Worm (Caenorhabditis elegans) whole organism, L4 larva: ENCODE measurements around the gene ndg-4.

Experiments
- D1046.2 ChIP-seq: fragments of 200-800 bp; sonication (Bioruptor generic); IDR thresholded peaks from 2 replicates; pipeline ENCODE4 v1.3.6; 2022; ENCODE audit warnings: missing genetic modification characterization, missing compliant biosample characterization
- F10B5.3 ChIP-seq: sonication (generic microtip); optimal IDR thresholded peaks from 2 replicates; lab custom pipeline; 2016; ENCODE audit warnings: mild to moderate bottlenecking, missing genetic modification characterization, missing compliant biosample characterization
- F49E8.2 ChIP-seq: sonication (generic microtip); optimal IDR thresholded peaks from 2 replicates; lab custom pipeline; 2016; ENCODE audit warnings: missing compliant biosample characterization, mild to moderate bottlenecking, missing genetic modification characterization, borderline replicate concordance
- T26A8.4 ChIP-seq: fragments of 200-800 bp; sonication (Bioruptor generic); IDR thresholded peaks from 2 replicates; pipeline ENCODE4 v1.3.6; 2022; ENCODE audit warnings: missing genetic modification characterization, missing compliant biosample characterization
- Y105C5A.15 ChIP-seq: fragments of 200-800 bp; sonication (Bioruptor generic); IDR thresholded peaks from 2 replicates; pipeline ENCODE4 v1.3.6; 2022; ENCODE audit warnings: missing genetic modification characterization, missing compliant biosample characterization
- Y48G9A.11 ChIP-seq: fragments of 200-800 bp; sonication (Bioruptor generic); IDR thresholded peaks from 2 replicates; pipeline ENCODE4 v1.3.6; 2022; ENCODE audit warnings: missing genetic modification reagents, missing genetic modification characterization, missing compliant biosample characterization
- ZK546.5 ChIP-seq, 2 experiments: sonication (generic microtip); optimal IDR thresholded peaks; 2 replicates each; lab custom pipeline; 2017; ENCODE audit warnings: missing biosample characterization in 2 of 2, missing genetic modification characterization in 2 of 2
- aha-1 ChIP-seq: fragments of 150-350 bp; peaks from one replicate; lab custom pipeline; 2014; ENCODE audit warnings: missing biosample characterization, missing genetic modification characterization
- aly-2 ChIP-seq: sonication (generic microtip); optimal IDR thresholded peaks from 2 replicates; lab custom pipeline; 2018; ENCODE audit warnings: missing biosample characterization, missing genetic modification characterization
- arid-1 ChIP-seq: fragments of 200-800 bp; sonication (Bioruptor generic); conservative IDR thresholded peaks from 2 replicates; pipeline ENCODE4 v1.3.6; 2022; ENCODE audit warnings: missing genetic modification reagents, missing genetic modification characterization, missing compliant biosample characterization
- attf-4 ChIP-seq: sonication (generic microtip); optimal IDR thresholded peaks from 3 replicates; lab custom pipeline; 2017; ENCODE audit warnings: missing biosample characterization, missing genetic modification characterization
- ceh-20 ChIP-seq: fragments of 200-800 bp; sonication (Bioruptor generic); IDR thresholded peaks from 2 replicates; pipeline ENCODE4 v1.3.6; 2022; ENCODE audit warnings: missing genetic modification reagents, missing genetic modification characterization, missing compliant biosample characterization
- ceh-32 ChIP-seq: sonication (generic microtip); optimal IDR thresholded peaks from 2 replicates; lab custom pipeline; 2016; ENCODE audit warnings: mild to moderate bottlenecking, missing genetic modification characterization, missing compliant biosample characterization; ENCODE audit not compliant: poor library complexity
- ceh-44 ChIP-seq: fragments of 200-800 bp; sonication (Bioruptor generic); IDR thresholded peaks from 2 replicates; pipeline ENCODE4 v1.3.6; 2022; ENCODE audit warnings: missing genetic modification reagents, missing genetic modification characterization, missing compliant biosample characterization
- daf-16 ChIP-seq, 3 experiments: sonication (generic microtip); optimal IDR thresholded peaks; 2 replicates each; lab custom pipeline; 2016 to 2017; ENCODE audit warnings: missing genetic modification characterization in 3 of 3, missing genetic modification reagents in 3 of 3, mild to moderate bottlenecking in 2 of 3, missing compliant biosample characterization in 2 of 3, missing biosample characterization in 1 of 3, moderate library complexity in 1 of 3
- daf-19 ChIP-seq: fragments of 200-800 bp; sonication (Bioruptor generic); conservative IDR thresholded peaks from 2 replicates; pipeline ENCODE4 v1.3.6; 2022; ENCODE audit warnings: missing genetic modification characterization, missing compliant biosample characterization
- dmd-6 ChIP-seq: fragments of 200-800 bp; sonication (Bioruptor generic); IDR thresholded peaks from 2 replicates; pipeline ENCODE4 v1.3.6; 2022; ENCODE audit warnings: missing genetic modification reagents, missing genetic modification characterization, missing compliant biosample characterization
- dmd-9 ChIP-seq: fragments of 200-800 bp; sonication (Bioruptor generic); IDR thresholded peaks from 2 replicates; pipeline ENCODE4 v1.3.6; 2022; ENCODE audit warnings: missing genetic modification reagents, missing genetic modification characterization, missing compliant biosample characterization
- fos-1 ChIP-seq: fragments of 150-350 bp; optimal IDR thresholded peaks from 2 replicates; lab custom pipeline; 2014; ENCODE audit warnings: missing biosample characterization, missing genetic modification characterization
- hif-1 ChIP-seq, 2 experiments: sonication (generic microtip); optimal IDR thresholded peaks; 2 replicates each; lab custom pipeline; 2016 to 2017; ENCODE audit warnings: missing compliant biosample characterization in 2 of 2, missing genetic modification characterization in 2 of 2, missing genetic modification reagents in 2 of 2, missing genotype in 2 of 2, mild to moderate bottlenecking in 1 of 2
- hlh-11 ChIP-seq: fragments of 200-800 bp; sonication (Bioruptor generic); optimal IDR thresholded peaks from 2 replicates; lab custom pipeline; 2018; ENCODE audit warnings: mild to moderate bottlenecking, missing genetic modification characterization, missing compliant biosample characterization
- hmg-1.1 ChIP-seq: fragments of 200-800 bp; sonication (Bioruptor generic); IDR thresholded peaks from 2 replicates; pipeline ENCODE4 v1.3.6; 2022; ENCODE audit warnings: missing genetic modification reagents, missing genetic modification characterization, missing compliant biosample characterization
- jun-1 ChIP-seq: fragments of 150-350 bp; optimal IDR thresholded peaks from 2 replicates; lab custom pipeline; 2014; ENCODE audit warnings: missing biosample characterization, missing genetic modification reagents, missing genetic modification characterization
- lim-7 ChIP-seq: fragments of 200-800 bp; sonication (Bioruptor generic); IDR thresholded peaks from 2 replicates; pipeline ENCODE4 v1.3.6; 2022; ENCODE audit warnings: missing genetic modification characterization, missing compliant biosample characterization
- lin-1 ChIP-seq: fragments of 200-800 bp; sonication (Bioruptor generic); IDR thresholded peaks from 2 replicates; pipeline ENCODE4 v1.3.6; 2022; ENCODE audit warnings: missing genetic modification reagents, missing genetic modification characterization, missing compliant biosample characterization
- lin-13 ChIP-seq: fragments of 150-350 bp; optimal IDR thresholded peaks from 2 replicates; lab custom pipeline; 2014; ENCODE audit warnings: missing biosample characterization, missing genetic modification reagents, missing genetic modification characterization
- lin-39 ChIP-seq: fragments of 150-350 bp; optimal IDR thresholded peaks from 2 replicates; lab custom pipeline; 2014; ENCODE audit warnings: missing biosample characterization, missing genetic modification reagents, missing genetic modification characterization
- lsy-2 ChIP-seq, 2 experiments: fragments of 150-350 bp in 1 of 2; sonication (generic microtip) in 1 of 2; optimal IDR thresholded peaks; 2 replicates each; lab custom pipeline; 2014 to 2017; ENCODE audit warnings: missing biosample characterization in 2 of 2, missing genetic modification characterization in 2 of 2
- madf-5 ChIP-seq, 2 experiments: fragments of 200-800 bp; sonication (Bioruptor generic); IDR thresholded peaks; 2 replicates each; pipeline ENCODE4 v1.3.6; 2022; ENCODE audit warnings: missing compliant biosample characterization in 2 of 2, missing genetic modification characterization in 2 of 2
- mdl-1 ChIP-seq, 2 experiments: fragments of 150-350 bp in 1 of 2; sonication (generic microtip) in 1 of 2; optimal IDR thresholded peaks; 2 replicates each; lab custom pipeline; 2014 to 2017; ENCODE audit warnings: missing biosample characterization in 2 of 2, missing genetic modification characterization in 2 of 2
- mdt-29 ChIP-seq: fragments of 200-800 bp; sonication (Bioruptor generic); IDR thresholded peaks from 2 replicates; pipeline ENCODE4 v1.3.6; 2022; ENCODE audit warnings: missing genetic modification reagents, missing genetic modification characterization, missing compliant biosample characterization
- mes-2 ChIP-seq: sonication (generic microtip); optimal IDR thresholded peaks from 2 replicates; lab custom pipeline; 2016; ENCODE audit warnings: missing genotype, mild to moderate bottlenecking, missing genetic modification characterization, missing compliant biosample characterization; ENCODE audit not compliant: poor library complexity, severe bottlenecking
- mxl-2 ChIP-seq: fragments of 200-800 bp; sonication (Bioruptor generic); conservative IDR thresholded peaks from 2 replicates; pipeline ENCODE4 v1.3.6; 2022; ENCODE audit warnings: missing genetic modification reagents, missing genetic modification characterization, missing compliant biosample characterization
- mxl-3 ChIP-seq: fragments of 200-800 bp; sonication (Bioruptor generic); optimal IDR thresholded peaks from 2 replicates; lab custom pipeline; 2018; ENCODE audit warnings: mild to moderate bottlenecking, missing genetic modification characterization, missing compliant biosample characterization
- nhr-10 ChIP-seq: fragments of 150-350 bp; optimal IDR thresholded peaks from 2 replicates; lab custom pipeline; 2014; ENCODE audit warnings: missing biosample characterization, missing genetic modification characterization
- nhr-102 ChIP-seq: sonication (generic microtip); optimal IDR thresholded peaks from 2 replicates; lab custom pipeline; 2016; ENCODE audit warnings: mild to moderate bottlenecking, missing genetic modification characterization, moderate library complexity, missing compliant biosample characterization
- nhr-111 ChIP-seq: fragments of 200-800 bp; sonication (Bioruptor generic); optimal IDR thresholded peaks from 2 replicates; lab custom pipeline; 2018; ENCODE audit warnings: mild to moderate bottlenecking, missing genetic modification characterization, missing compliant biosample characterization
- nhr-237 ChIP-seq: sonication (generic microtip); optimal IDR thresholded peaks from 2 replicates; lab custom pipeline; 2017; ENCODE audit warnings: missing biosample characterization, missing genetic modification characterization
- nhr-6 ChIP-seq: fragments of 150-350 bp; optimal IDR thresholded peaks from 2 replicates; lab custom pipeline; 2014; ENCODE audit warnings: missing biosample characterization, missing genetic modification characterization
- pha-4 ChIP-seq, 2 experiments: fragments of 150-350 bp in 1 of 2; fragments of 200-800 bp in 1 of 2; sonication (Bioruptor generic) in 1 of 2; IDR thresholded peaks in 1 of 2; optimal IDR thresholded peaks in 1 of 2; 2 replicates each; pipeline versions ENCODE4 v1.3.6 to Lab custom; 2014 to 2022; ENCODE audit warnings: missing genetic modification characterization in 2 of 2, missing genetic modification reagents in 2 of 2, missing biosample characterization in 1 of 2, missing compliant biosample characterization in 1 of 2
- pqm-1 ChIP-seq: sonication (generic microtip); optimal IDR thresholded peaks from 2 replicates; lab custom pipeline; 2017; ENCODE audit warnings: missing biosample characterization, missing genetic modification characterization
- rbr-2 ChIP-seq: sonication (generic microtip); optimal IDR thresholded peaks from 2 replicates; lab custom pipeline; 2016; ENCODE audit warnings: missing genotype, missing genetic modification characterization, missing compliant biosample characterization
- skn-1 ChIP-seq: fragments of 150-350 bp; optimal IDR thresholded peaks from 2 replicates; lab custom pipeline; 2014; ENCODE audit warnings: missing biosample characterization, missing genetic modification characterization
- snpc-1.2 ChIP-seq: fragments of 200-800 bp; sonication (Bioruptor generic); IDR thresholded peaks from 2 replicates; pipeline ENCODE4 v1.3.6; 2022; ENCODE audit warnings: missing genetic modification reagents, missing genetic modification characterization, missing compliant biosample characterization
- snpc-4 ChIP-seq: fragments of 150-350 bp; optimal IDR thresholded peaks from 2 replicates; lab custom pipeline; 2014; ENCODE audit warnings: missing biosample characterization, missing genetic modification characterization
- spr-1 ChIP-seq: sonication (generic microtip); optimal IDR thresholded peaks from 2 replicates; lab custom pipeline; 2016; ENCODE audit warnings: mild to moderate bottlenecking, missing genetic modification characterization, missing compliant biosample characterization
- unc-130 ChIP-seq: sonication (generic microtip); optimal IDR thresholded peaks from 2 replicates; lab custom pipeline; 2016; ENCODE audit warnings: missing genetic modification reagents, missing genetic modification characterization, missing compliant biosample characterization
- vab-7 ChIP-seq: fragments of 200-800 bp; sonication (Bioruptor generic); IDR thresholded peaks from 2 replicates; pipeline ENCODE4 v1.3.6; 2022; ENCODE audit warnings: missing genetic modification reagents, missing genetic modification characterization, missing compliant biosample characterization
- zip-2 ChIP-seq: fragments of 150-350 bp; optimal IDR thresholded peaks from 2 replicates; lab custom pipeline; 2014; ENCODE audit warnings: missing biosample characterization, missing genetic modification characterization
- ztf-11 ChIP-seq: fragments of 150-350 bp; optimal IDR thresholded peaks from 2 replicates; lab custom pipeline; 2014; ENCODE audit warnings: missing biosample characterization, missing genetic modification characterization
- ztf-7 ChIP-seq: fragments of 150-350 bp; optimal IDR thresholded peaks from 2 replicates; lab custom pipeline; 2014; ENCODE audit warnings: missing biosample characterization, missing genetic modification characterization

ndg-4 gene

DNA sequence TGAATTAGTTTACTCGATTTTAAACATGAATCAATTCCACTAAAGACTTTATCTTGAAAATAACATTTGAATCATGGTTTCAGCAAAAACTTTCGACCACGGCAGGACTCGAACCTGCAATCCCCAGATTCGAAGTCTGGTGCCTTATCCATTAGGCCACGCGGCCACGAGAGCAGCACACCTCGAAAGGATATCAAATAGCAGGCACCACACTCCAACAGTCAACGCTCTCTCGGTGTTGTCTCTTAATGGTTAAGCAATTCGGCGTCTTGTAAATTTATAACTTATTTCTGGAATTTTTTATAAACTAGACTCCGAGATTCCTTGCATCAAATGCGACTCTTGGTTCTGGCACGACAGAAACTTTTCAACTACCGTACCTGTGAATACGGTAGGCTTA, 3.6 kb upstream of the ndg-4 start (continued):
- TF ChIP-seq lim-7 (GFP tag; lab: Robert Waterston, UW), result peak; percentile 84
- TF ChIP-seq nhr-111 (GFP tag; lab: Kevin White, UChicago), result peak; percentile 67
- peak; percentile 64 for TF ChIP-seq lin-13 (GFP tag; lab: Kevin White, UChicago)
- no peak for TF ChIP-seq mxl-2 (GFP tag; lab: Robert Waterston, UW)
- TF ChIP-seq aha-1, result peak; percentile 35
- TF ChIP-seq snpc-4 (tag; lab: Kevin White, UChicago), result no peak
- TF ChIP-seq hmg-1.1, result peak; percentile 75
- TF ChIP-seq ztf-11 (tag; lab: Kevin White, UChicago), result no peak
- peak; percentile 45 for TF ChIP-seq F10B5.3 (tag; lab: Kevin White, UChicago)
- TF ChIP-seq spr-1 (tag; lab: Kevin White, UChicago), result peak; percentile 82
- TF ChIP-seq Y48G9A.11 (GFP tag; lab: Robert Waterston, UW), result peak; percentile 49
- TF ChIP-seq aly-2 (tag; lab: Kevin White, UChicago), result peak; percentile 58
- TF ChIP-seq lin-39 (tag; lab: Kevin White, UChicago), result no peak
- peak; percentile 74 for TF ChIP-seq snpc-1.2
- TF ChIP-seq dmd-9 (GFP tag; lab: Robert Waterston, UW), result peak; percentile 65; the same call in 1 of the 2 replicates
- peak; percentile 59 for TF ChIP-seq F49E8.2 (tag; lab: Kevin White, UChicago)
- TF ChIP-seq daf-19, result peak; percentile 73
- TF ChIP-seq pha-4 (GFP tag; IDR thresholded peaks at IDR 0.05; lab: Robert Waterston, UW), result peak; percentile 75
- TF ChIP-seq pha-4 (tag; optimal IDR thresholded peaks at IDR 0.05; lab: Kevin White, UChicago), result no peak
- peak; percentile 54 for TF ChIP-seq dmd-6 (GFP tag; lab: Robert Waterston, UW)
- peak; percentile 45 for TF ChIP-seq unc-130 (GFP tag; lab: Kevin White, UChicago)
- no peak for TF ChIP-seq nhr-10 (tag; lab: Kevin White, UChicago)
- TF ChIP-seq daf-16 (GFP tag; optimal IDR thresholded peaks at IDR 0.05; lab: Kevin White, UChicago), result peak; percentile 67 to 78
- peak; percentile 57 for TF ChIP-seq daf-16 (tag; optimal IDR thresholded peaks at IDR 0.05; lab: Kevin White, UChicago)
- peak; percentile 13 to 88 for TF ChIP-seq lsy-2 (tag; optimal IDR thresholded peaks at IDR 0.05; lab: Kevin White, UChicago)
- peak; percentile 88 for TF ChIP-seq arid-1 (GFP tag; lab: Robert Waterston, UW)
- no peak for TF ChIP-seq nhr-6 (tag; lab: Kevin White, UChicago)
- TF ChIP-seq lin-1 (GFP tag; lab: Robert Waterston, UW), result peak; percentile 34; the same call in 1 of the 2 replicates
- no peak for TF ChIP-seq jun-1
- no peak for TF ChIP-seq mdl-1 (tag; optimal IDR thresholded peaks at IDR 0.05; lab: Kevin White, UChicago)
- TF ChIP-seq nhr-237 (tag; lab: Kevin White, UChicago), result no peak
- peak; percentile 87 for TF ChIP-seq ceh-44
- TF ChIP-seq hlh-11 (tag; lab: Kevin White, UChicago), result peak; percentile 48
- no peak for TF ChIP-seq fos-1 (tag; lab: Kevin White, UChicago)
- TF ChIP-seq vab-7, result peak; percentile 85
- peak; percentile 81 for TF ChIP-seq mdt-29 (GFP tag; lab: Robert Waterston, UW)
- peak; percentile 90 for TF ChIP-seq nhr-102 (tag; lab: Kevin White, UChicago)
- no peak for TF ChIP-seq attf-4 (tag; lab: Kevin White, UChicago)
- TF ChIP-seq D1046.2 (GFP tag; lab: Robert Waterston, UW), result peak; percentile 78
- TF ChIP-seq ztf-7 (tag; lab: Kevin White, UChicago), result peak; percentile 64
- TF ChIP-seq mxl-3 (GFP tag; lab: Kevin White, UChicago), result no peak
- peak; percentile 84 for TF ChIP-seq mes-2 (tag; lab: Kevin White, UChicago)
- peak in 1 of 2 experiments; percentile 55 for TF ChIP-seq hif-1 (tag; optimal IDR thresholded peaks at IDR 0.05; lab: Kevin White, UChicago)
- TF ChIP-seq madf-5 (GFP tag; IDR thresholded peaks at IDR 0.05; lab: Robert Waterston, UW), result peak; percentile 29 to 88; a peak in 3 of 4 replicates
- TF ChIP-seq skn-1 (tag; lab: Kevin White, UChicago), result no peak
- TF ChIP-seq T26A8.4, result peak; percentile 87
- no peak for TF ChIP-seq ZK546.5 (tag; optimal IDR thresholded peaks at IDR 0.05; lab: Kevin White, UChicago)
- peak; percentile 85 for TF ChIP-seq Y105C5A.15
- peak; percentile 57 for TF ChIP-seq rbr-2 (tag; lab: Kevin White, UChicago)
- TF ChIP-seq ceh-32 (tag; lab: Kevin White, UChicago), result no peak
- TF ChIP-seq zip-2 (tag; lab: Kevin White, UChicago), result no peak
- no peak for TF ChIP-seq ceh-20
- TF ChIP-seq pqm-1, result no peak
